Fruit fly (Drosophila melanogaster) whole organism, embryonic: Measurements from ENCODE around the gene fry.

Experiments used
- ATbp ChIP-seq: fragments of 200-800 bp; sonication (Bioruptor generic); optimal IDR thresholded peaks from 2 replicates; lab custom pipeline; 2017; ENCODE audit warnings: missing biosample characterization, mild to moderate bottlenecking, missing genetic modification characterization, missing genetic modification reagents
- Bteb2 ChIP-seq: fragments of 200-800 bp; sonication (Bioruptor generic); optimal IDR thresholded peaks from 2 replicates; lab custom pipeline; 2016; ENCODE audit warnings: missing biosample characterization, missing genetic modification characterization
- CG11247 ChIP-seq: fragments of 200-800 bp; sonication (Bioruptor generic); IDR thresholded peaks from 2 replicates; pipeline ENCODE4 v1.3.6; 2022; ENCODE audit warnings: missing biosample characterization, missing genetic modification characterization
- CG12769 ChIP-seq: fragments of 200-800 bp; sonication (Bioruptor generic); optimal IDR thresholded peaks from 2 replicates; lab custom pipeline; 2019; ENCODE audit warnings: missing biosample characterization, mild to moderate bottlenecking, missing genetic modification characterization, moderate library complexity
- CG14014 ChIP-seq: fragments of 200-800 bp; sonication (Bioruptor generic); IDR thresholded peaks from 2 replicates; pipeline ENCODE4 v1.3.6; 2022; ENCODE audit warnings: missing biosample characterization, missing genetic modification characterization
- CG14965 ChIP-seq: fragments of 200-800 bp; sonication (Bioruptor generic); optimal IDR thresholded peaks from 2 replicates; lab custom pipeline; 2016; ENCODE audit warnings: missing biosample characterization, missing genetic modification characterization, borderline replicate concordance
- CG17568 ChIP-seq: fragments of 200-800 bp; sonication (Bioruptor generic); optimal IDR thresholded peaks from 2 replicates; lab custom pipeline; 2018; ENCODE audit warnings: missing biosample characterization, mild to moderate bottlenecking, missing genetic modification characterization, moderate library complexity
- CG2129 ChIP-seq: fragments of 200-800 bp; sonication (Bioruptor generic); IDR thresholded peaks from 2 replicates; pipeline ENCODE4 v1.3.6; 2022; ENCODE audit warnings: missing biosample characterization, missing genetic modification characterization; ENCODE audit not compliant: partially characterized antibody
- CG4282 ChIP-seq: fragments of 200-800 bp; sonication (Bioruptor generic); optimal IDR thresholded peaks from 2 replicates; lab custom pipeline; 2016; ENCODE audit warnings: missing biosample characterization, missing genetic modification characterization
- CG4328 ChIP-seq: fragments of 200-800 bp; sonication (Bioruptor generic); optimal IDR thresholded peaks from 3 replicates; lab custom pipeline; 2017; ENCODE audit warnings: missing biosample characterization, missing genetic modification reagents, missing genetic modification characterization
- CG4360 ChIP-seq: fragments of 200-800 bp; sonication (Bioruptor generic); IDR thresholded peaks from 2 replicates; pipeline ENCODE4 v1.3.6; 2022; ENCODE audit warnings: missing biosample characterization, missing genetic modification characterization
- CG4854 ChIP-seq: fragments of 200-800 bp; sonication (Bioruptor generic); optimal IDR thresholded peaks from 2 replicates; lab custom pipeline; 2016; ENCODE audit warnings: missing biosample characterization, missing genetic modification characterization, inconsistent platforms
- CG5245 ChIP-seq: fragments of 200-800 bp; sonication (Bioruptor generic); optimal IDR thresholded peaks from 3 replicates; lab custom pipeline; 2016; ENCODE audit warnings: missing biosample characterization, missing genetic modification characterization
- CG6272 ChIP-seq: fragments of 200-800 bp; sonication (Bioruptor generic); IDR thresholded peaks from 2 replicates; pipeline ENCODE4 v1.3.6; 2022; ENCODE audit warnings: missing biosample characterization, missing genetic modification characterization
- CG7271 ChIP-seq: fragments of 200-800 bp; sonication (Bioruptor generic); optimal IDR thresholded peaks from 2 replicates; lab custom pipeline; 2018; ENCODE audit warnings: missing biosample characterization, mild to moderate bottlenecking, missing genetic modification characterization, moderate library complexity
- CG7357 ChIP-seq: fragments of 200-800 bp; sonication (Bioruptor generic); IDR thresholded peaks from 3 replicates; pipeline ENCODE4 v1.3.6; 2022; ENCODE audit warnings: missing biosample characterization, missing genetic modification characterization
- CG7839 ChIP-seq: fragments of 200-800 bp; sonication (Bioruptor generic); optimal IDR thresholded peaks from 3 replicates; lab custom pipeline; 2018; ENCODE audit warnings: missing biosample characterization, mild to moderate bottlenecking, missing genetic modification characterization, moderate library complexity
- CG9215 ChIP-seq: fragments of 200-800 bp; sonication (Bioruptor generic); IDR thresholded peaks from 2 replicates; pipeline ENCODE4 v1.3.6; 2022; ENCODE audit warnings: missing biosample characterization, missing genetic modification characterization
- CG9609 ChIP-seq: fragments of 200-800 bp; sonication (Bioruptor generic); optimal IDR thresholded peaks from 3 replicates; lab custom pipeline; 2016; ENCODE audit warnings: missing biosample characterization, missing genetic modification characterization
- CG9932 ChIP-seq: fragments of 200-800 bp; sonication (Bioruptor generic); IDR thresholded peaks from 2 replicates; pipeline ENCODE4 v1.3.6; 2022; ENCODE audit warnings: missing biosample characterization, missing genetic modification characterization
- Dip2 ChIP-seq: fragments of 200-800 bp; sonication (Bioruptor generic); IDR thresholded peaks from 2 replicates; pipeline ENCODE4 v1.3.6; 2022; ENCODE audit warnings: missing biosample characterization, missing genetic modification characterization
- Dip3 ChIP-seq: fragments of 200-800 bp; sonication (Bioruptor generic); optimal IDR thresholded peaks from 3 replicates; lab custom pipeline; 2016; ENCODE audit warnings: missing biosample characterization, missing genetic modification characterization
- HHEX ChIP-seq: fragments of 200-800 bp; sonication (Bioruptor generic); optimal IDR thresholded peaks from 3 replicates; lab custom pipeline; 2017; ENCODE audit warnings: missing biosample characterization, mild to moderate bottlenecking, missing genetic modification characterization, missing genetic modification reagents
- HLH54F ChIP-seq: fragments of 200-800 bp; sonication (Bioruptor generic); optimal IDR thresholded peaks from 3 replicates; lab custom pipeline; 2016; ENCODE audit warnings: missing biosample characterization, missing genetic modification characterization
- Hey ChIP-seq: fragments of 200-800 bp; sonication (Bioruptor generic); optimal IDR thresholded peaks from 3 replicates; lab custom pipeline; 2018; ENCODE audit warnings: missing biosample characterization, mild to moderate bottlenecking, missing genetic modification characterization
- Jarid2 ChIP-seq: fragments of 200-800 bp; sonication (Bioruptor generic); optimal IDR thresholded peaks from 3 replicates; lab custom pipeline; 2017; ENCODE audit warnings: mild to moderate bottlenecking, missing biosample characterization, missing genetic modification reagents, missing genetic modification characterization
- Six4 ChIP-seq: fragments of 200-800 bp; sonication (Bioruptor generic); optimal IDR thresholded peaks from 2 replicates; lab custom pipeline; 2016; ENCODE audit warnings: missing biosample characterization, missing genetic modification characterization
- Sox100B ChIP-seq: fragments of 200-800 bp; sonication (Bioruptor generic); optimal IDR thresholded peaks from 3 replicates; lab custom pipeline; 2018; ENCODE audit warnings: missing biosample characterization, mild to moderate bottlenecking, missing genetic modification characterization
- TFAM ChIP-seq: fragments of 200-800 bp; sonication (Bioruptor generic); optimal IDR thresholded peaks from 2 replicates; lab custom pipeline; 2017; ENCODE audit warnings: missing biosample characterization, missing genetic modification characterization, inconsistent platforms
- croc ChIP-seq: fragments of 200-800 bp; sonication (Bioruptor generic); conservative IDR thresholded peaks from 3 replicates; pipeline ENCODE4 v1.3.6; 2022; ENCODE audit warnings: missing biosample characterization, missing genetic modification characterization
- crp ChIP-seq, 2 experiments: fragments of 200-800 bp; sonication (Bioruptor generic); optimal IDR thresholded peaks; 2 replicates in 1 of 2; 3 replicates in 1 of 2; lab custom pipeline; 2017; ENCODE audit warnings: missing biosample characterization in 2 of 2, missing genetic modification characterization in 2 of 2, mild to moderate bottlenecking in 1 of 2, moderate library complexity in 1 of 2
- eve ChIP-seq, 2 experiments: fragments of >200 bp; optimal IDR thresholded peaks; 2 replicates each; lab custom pipeline; 2017; ENCODE audit warnings: missing biosample characterization in 2 of 2, missing genetic modification characterization in 2 of 2
- fu2 ChIP-seq: fragments of 200-800 bp; sonication (Bioruptor generic); optimal IDR thresholded peaks from 2 replicates; lab custom pipeline; 2016; ENCODE audit warnings: missing biosample characterization, missing genetic modification characterization
- gce ChIP-seq: fragments of 200-800 bp; sonication (Bioruptor generic); IDR thresholded peaks from 3 replicates; pipeline ENCODE4 v1.3.6; 2022; ENCODE audit warnings: missing biosample characterization, missing genetic modification characterization
- jing ChIP-seq: fragments of 200-800 bp; sonication (Bioruptor generic); optimal IDR thresholded peaks from 2 replicates; lab custom pipeline; 2018; ENCODE audit warnings: missing biosample characterization, mild to moderate bottlenecking, missing genetic modification characterization
- klu ChIP-seq: fragments of 200-800 bp; sonication (Bioruptor generic); IDR thresholded peaks from 2 replicates; pipeline ENCODE4 v1.3.6; 2022; ENCODE audit warnings: missing biosample characterization, missing genetic modification characterization
- luna ChIP-seq: fragments of 200-800 bp; sonication (Bioruptor generic); optimal IDR thresholded peaks from 2 replicates; lab custom pipeline; 2016; ENCODE audit warnings: missing biosample characterization, missing genetic modification characterization
- nerfin-2 ChIP-seq: fragments of 200-800 bp; sonication (Bioruptor generic); IDR thresholded peaks from 2 replicates; pipeline ENCODE4 v1.3.6; 2022; ENCODE audit warnings: missing biosample characterization, missing genetic modification characterization; ENCODE audit not compliant: partially characterized antibody
- phol ChIP-seq: fragments of 200-800 bp; sonication (Bioruptor generic); optimal IDR thresholded peaks from 3 replicates; lab custom pipeline; 2018; ENCODE audit warnings: missing biosample characterization, mild to moderate bottlenecking, missing genetic modification characterization, moderate library complexity
- psq ChIP-seq: fragments of 200-800 bp; sonication (Bioruptor generic); optimal IDR thresholded peaks from 2 replicates; lab custom pipeline; 2017; ENCODE audit warnings: missing biosample characterization, missing genetic modification characterization
- salm ChIP-seq: fragments of 200-800 bp; sonication (Bioruptor generic); optimal IDR thresholded peaks from 2 replicates; lab custom pipeline; 2018; ENCODE audit warnings: missing biosample characterization, mild to moderate bottlenecking, missing genetic modification characterization
- stc ChIP-seq: fragments of 200-800 bp; sonication (Bioruptor generic); IDR thresholded peaks from 2 replicates; pipeline ENCODE4 v1.3.6; 2022; ENCODE audit warnings: missing biosample characterization, missing genetic modification characterization
- tll ChIP-seq, 2 experiments: fragments of 200-800 bp in 1 of 2; fragments of >200 bp in 1 of 2; sonication (Bioruptor generic) in 1 of 2; optimal IDR thresholded peaks; 2 replicates each; lab custom pipeline; 2017 to 2019; ENCODE audit warnings: missing biosample characterization in 2 of 2, missing genetic modification characterization in 2 of 2, mild to moderate bottlenecking in 1 of 2, moderate library complexity in 1 of 2
- tna ChIP-seq: fragments of 200-800 bp; sonication (Bioruptor generic); IDR thresholded peaks from 2 replicates; pipeline ENCODE4 v1.3.6; 2022; ENCODE audit warnings: missing biosample characterization, missing genetic modification characterization; ENCODE audit not compliant: partially characterized antibody
- twi ChIP-seq: fragments of 200-800 bp; optimal IDR thresholded peaks from 2 replicates; lab custom pipeline; 2019; ENCODE audit warnings: missing biosample characterization, mild to moderate bottlenecking, missing genetic modification characterization, moderate library complexity
- vnd ChIP-seq: fragments of 200-800 bp; sonication (Bioruptor generic); IDR thresholded peaks from 3 replicates; pipeline ENCODE4 v1.3.6; 2022; ENCODE audit warnings: missing biosample characterization, missing genetic modification characterization; ENCODE audit not compliant: partially characterized antibody
- zen ChIP-seq: fragments of 200-800 bp; sonication (Bioruptor generic); optimal IDR thresholded peaks from 3 replicates; lab custom pipeline; 2018; ENCODE audit warnings: missing biosample characterization, mild to moderate bottlenecking, missing genetic modification characterization, moderate library complexity

Gene fry

dm6 chr3L:9696650-9697526 is 18.0 kb upstream of the fry start, which contains the start of gene Prps (continued):
- TF ChIP-seq klu (no peak), fu2 (GFP tag; lab: Kevin White, UChicago) (peak; percentile 63), vnd (GFP tag; lab: Robert Waterston, UW) (no peak), Sox100B (peak; percentile 44), Six4 (GFP tag; lab: Kevin White, UChicago) (peak; percentile 59), phol (tag; lab: Kevin White, UChicago) (peak; percentile 62), twi (tag; lab: Kevin White, UChicago) (peak; percentile 19), Jarid2 (GFP tag; lab: Kevin White, UChicago) (peak; percentile 35), TFAM (GFP tag; lab: Kevin White, UChicago) (no peak), Hey (peak; percentile 59), luna (GFP tag; lab: Kevin White, UChicago) (peak; percentile 48), salm (tag; lab: Kevin White, UChicago) (peak; percentile 42), HHEX (GFP tag; lab: Kevin White, UChicago) (peak; percentile 76), tna (GFP tag; lab: Robert Waterston, UW) (no peak; the same call in 1 of the 2 replicates), CG6272 (peak; percentile 46; the same call in 1 of the 2 replicates), CG4854 (GFP tag; lab: Kevin White, UChicago) (peak; percentile 74), CG14965 (GFP tag; lab: Kevin White, UChicago) (no peak), CG11247 (peak; percentile 61), CG7271 (tag; lab: Kevin White, UChicago) (no peak), croc (GFP tag; lab: Robert Waterston, UW) (peak; percentile 19; the same call in 1 of the 3 replicates), psq (peak; percentile 63), CG9215 (GFP tag; lab: Robert Waterston, UW) (peak; percentile 45; the same call in 1 of the 2 replicates), crp (GFP tag; optimal IDR thresholded peaks at IDR 0.05; lab: Kevin White, UChicago) (peak in 1 of 2 experiments; percentile 7), zen (no peak), CG4360 (GFP tag; lab: Robert Waterston, UW) (peak; percentile 36; the same call in 1 of the 2 replicates), CG12769 (peak; percentile 87), jing (GFP tag; lab: Kevin White, UChicago) (peak; percentile 36), Dip3 (GFP tag; lab: Kevin White, UChicago) (peak; percentile 34), CG7357 (GFP tag; lab: Robert Waterston, UW) (peak; percentile 60; the same call in 1 of the 3 replicates), CG7839 (tag; lab: Kevin White, UChicago) (peak; percentile 76), CG5245 (GFP tag; lab: Kevin White, UChicago) (peak; percentile 56), CG9609 (GFP tag; lab: Kevin White, UChicago) (peak; percentile 72), CG4328 (GFP tag; lab: Kevin White, UChicago) (peak; percentile 51), CG4282 (GFP tag; lab: Kevin White, UChicago) (peak; percentile 79), CG14014 (peak; percentile 72; the same call in 1 of the 2 replicates), Bteb2 (GFP tag; lab: Kevin White, UChicago) (peak; percentile 63), stc (peak; percentile 79), Dip2 (GFP tag; lab: Robert Waterston, UW) (no peak), HLH54F (GFP tag; lab: Kevin White, UChicago) (peak; percentile 49), tll (GFP tag; optimal IDR thresholded peaks at IDR 0.05; lab: Kevin White, UChicago) (no peak), nerfin-2 (no peak), ATbp (GFP tag; lab: Kevin White, UChicago) (peak; percentile 55), CG2129 (GFP tag; lab: Robert Waterston, UW) (no peak), gce (GFP tag; lab: Robert Waterston, UW) (peak; percentile 71; the same call in 1 of the 3 replicates), CG9932 (GFP tag; lab: Robert Waterston, UW) (peak; percentile 83), eve (GFP tag; optimal IDR thresholded peaks at IDR 0.05; lab: Kevin White, UChicago) (no peak), CG17568 (GFP tag; lab: Kevin White, UChicago) (peak; percentile 78)
